Worm (Caenorhabditis elegans) whole organism, early embryonic: ENCODE results near the gene fkh-2.
A peak's percentile ranks its signal among the peaks of the same experiment; 100 is the strongest.

Experiments
- B0310.2 ChIP-seq: sonication (generic microtip); optimal IDR thresholded peaks from 2 replicates; lab custom pipeline; 2016; ENCODE audit warnings: mild to moderate bottlenecking, missing genetic modification characterization, missing compliant biosample characterization
- F13C5.2 ChIP-seq: sonication (generic microtip); optimal IDR thresholded peaks from 2 replicates; lab custom pipeline; 2017; ENCODE audit warnings: mild to moderate bottlenecking, missing genetic modification characterization, inconsistent platforms, missing compliant biosample characterization
- aly-1 ChIP-seq: sonication (generic microtip); optimal IDR thresholded peaks from 2 replicates; lab custom pipeline; 2016; ENCODE audit warnings: missing genetic modification characterization, missing compliant biosample characterization
- ama-1 ChIP-seq: fragments of 150-350 bp; optimal IDR thresholded peaks from 2 replicates; lab custom pipeline; 2014
- ceh-13 ChIP-seq: fragments of 200-800 bp; sonication (Bioruptor generic); optimal IDR thresholded peaks from 2 replicates; lab custom pipeline; 2018; ENCODE audit warnings: mild to moderate bottlenecking, missing genetic modification characterization, missing compliant biosample characterization
- ceh-36 ChIP-seq: sonication (generic microtip); optimal IDR thresholded peaks from 2 replicates; lab custom pipeline; 2016; ENCODE audit warnings: missing genetic modification characterization, inconsistent platforms, missing compliant biosample characterization
- ets-7 ChIP-seq: sonication (generic microtip); optimal IDR thresholded peaks from 2 replicates; lab custom pipeline; 2016; ENCODE audit warnings: missing genotype, missing genetic modification characterization, missing compliant biosample characterization
- flt-1 ChIP-seq: fragments of 200-800 bp; sonication (Bioruptor generic); IDR thresholded peaks from 2 replicates; pipeline ENCODE4 v1.3.6; 2022; ENCODE audit warnings: missing genetic modification characterization, missing compliant biosample characterization
- hmbx-1 ChIP-seq: sonication (generic microtip); optimal IDR thresholded peaks from 2 replicates; lab custom pipeline; 2016; ENCODE audit warnings: mild to moderate bottlenecking, missing genetic modification characterization, missing compliant biosample characterization
- hmg-4 ChIP-seq: fragments of 200-800 bp; sonication (Bioruptor generic); optimal IDR thresholded peaks from 2 replicates; lab custom pipeline; 2018; ENCODE audit warnings: mild to moderate bottlenecking, missing genetic modification characterization, missing compliant biosample characterization
- hnd-1 ChIP-seq: sonication (generic microtip); optimal IDR thresholded peaks from 2 replicates; lab custom pipeline; 2016; ENCODE audit warnings: missing genetic modification characterization, missing compliant biosample characterization
- pes-1 ChIP-seq: fragments of 200-800 bp; sonication (Bioruptor generic); IDR thresholded peaks from 2 replicates; pipeline ENCODE4 v1.3.6; 2022; ENCODE audit warnings: missing genetic modification reagents, missing genetic modification characterization, missing compliant biosample characterization
- scrt-1 ChIP-seq: fragments of 200-800 bp; sonication (Bioruptor generic); IDR thresholded peaks from 2 replicates; pipeline ENCODE4 v1.3.6; 2022; ENCODE audit warnings: missing genetic modification characterization, missing compliant biosample characterization
- sea-1 ChIP-seq: fragments of 200-800 bp; sonication (Bioruptor generic); conservative IDR thresholded peaks from 2 replicates; pipeline ENCODE4 v1.3.6; 2022; ENCODE audit warnings: missing genetic modification characterization, missing compliant biosample characterization
- tbx-11 ChIP-seq: fragments of 200-800 bp; sonication (Bioruptor generic); IDR thresholded peaks from 2 replicates; pipeline ENCODE4 v1.3.6; 2022; ENCODE audit warnings: missing genetic modification characterization, missing compliant biosample characterization
- tbx-37 ChIP-seq: fragments of 200-800 bp; sonication (Bioruptor generic); conservative IDR thresholded peaks from 2 replicates; pipeline ENCODE4 v1.3.6; 2022; ENCODE audit warnings: missing genetic modification reagents, missing genetic modification characterization, missing compliant biosample characterization
- tra-4 ChIP-seq: sonication (generic microtip); optimal IDR thresholded peaks from 2 replicates; lab custom pipeline; 2017; ENCODE audit warnings: missing genetic modification characterization, missing compliant biosample characterization

The fkh-2 gene

ce11 chrX:3742223-3742622, at the start of gene fkh-2:
Gene fkh-2, minus strand, starts transcription at chrX:3742323.
- TF ChIP-seq hnd-1 (tag; lab: Kevin White, UChicago) (no peak), sea-1 (no peak), pes-1 (GFP tag; lab: Robert Waterston, UW) (no peak), scrt-1 (no peak), F13C5.2 (no peak), B0310.2 (tag; lab: Kevin White, UChicago) (no peak), tra-4 (tag; lab: Kevin White, UChicago) (no peak), ceh-36 (no peak), hmbx-1 (tag; lab: Kevin White, UChicago) (no peak), tbx-11 (GFP tag; lab: Robert Waterston, UW) (no peak), ceh-13 (GFP tag; lab: Kevin White, UChicago) (no peak), tbx-37 (GFP tag; lab: Robert Waterston, UW) (no peak), hmg-4 (no peak), flt-1 (GFP tag; lab: Robert Waterston, UW) (no peak), ama-1 (lab: Kevin White, UChicago) (no peak), ets-7 (no peak), aly-1 (no peak)

- TF ChIP-seq sea-1 (no peak), tbx-37 (GFP tag; lab: Robert Waterston, UW) (no peak), B0310.2 (tag; lab: Kevin White, UChicago) (no peak), F13C5.2 (no peak), flt-1 (GFP tag; lab: Robert Waterston, UW) (no peak), ceh-36 (no peak), hmg-4 (no peak), tra-4 (tag; lab: Kevin White, UChicago) (no peak), hmbx-1 (tag; lab: Kevin White, UChicago) (no peak)
These were observed 49.0 kb upstream of the fkh-2 start for ce11 chrX:3791098-3791497.

ce11 chrX:3788483-3788882, 46.4 kb upstream of the fkh-2 start:
- TF ChIP-seq F13C5.2, result no peak
- no peak for TF ChIP-seq hmbx-1 (tag; lab: Kevin White, UChicago)
- no peak for TF ChIP-seq sea-1
- no peak for TF ChIP-seq hmg-4
- no peak for TF ChIP-seq B0310.2 (tag; lab: Kevin White, UChicago)
- TF ChIP-seq ceh-36, result no peak
- TF ChIP-seq tbx-11 (GFP tag; lab: Robert Waterston, UW), result no peak
- no peak for TF ChIP-seq ama-1 (lab: Kevin White, UChicago)
- TF ChIP-seq tra-4 (tag; lab: Kevin White, UChicago), result no peak
- TF ChIP-seq ceh-13 (GFP tag; lab: Kevin White, UChicago), result no peak
- no peak for TF ChIP-seq ets-7
- no peak for TF ChIP-seq tbx-37 (GFP tag; lab: Robert Waterston, UW)

ce11 chrX:3787431-3788076, 45.4 kb upstream of the fkh-2 start, which contains the start of gene pmpl-1:
Gene pmpl-1, plus strand, starts transcription at chrX:3788026.
- TF ChIP-seq ceh-13 (GFP tag; lab: Kevin White, UChicago), result no peak
- no peak for TF ChIP-seq F13C5.2
- TF ChIP-seq B0310.2 (tag; lab: Kevin White, UChicago), result no peak
- TF ChIP-seq ets-7, result no peak
- peak; percentile 55 for TF ChIP-seq hmg-4

- no peak for TF ChIP-seq aly-1
- no peak for TF ChIP-seq B0310.2 (tag; lab: Kevin White, UChicago)
- TF ChIP-seq ets-7, result no peak
- no peak for TF ChIP-seq pes-1 (GFP tag; lab: Robert Waterston, UW)
- no peak for TF ChIP-seq tbx-37 (GFP tag; lab: Robert Waterston, UW)
These were observed 43.1 kb upstream of the fkh-2 start for ce11 chrX:3785111-3785808.

ce11 chrX:3783659-3784058, 41.5 kb upstream of the fkh-2 start:
- TF ChIP-seq aly-1, result no peak
- no peak for TF ChIP-seq F13C5.2
- no peak for TF ChIP-seq ama-1 (lab: Kevin White, UChicago)
- no peak for TF ChIP-seq flt-1 (GFP tag; lab: Robert Waterston, UW)
- no peak for TF ChIP-seq ceh-36
- no peak for TF ChIP-seq scrt-1
- no peak for TF ChIP-seq ets-7
- no peak for TF ChIP-seq tbx-37 (GFP tag; lab: Robert Waterston, UW)
- TF ChIP-seq hmg-4, result no peak
- TF ChIP-seq tbx-11 (GFP tag; lab: Robert Waterston, UW), result no peak
- TF ChIP-seq hnd-1 (tag; lab: Kevin White, UChicago), result no peak

ce11 chrX:3781040-3781439, 38.9 kb upstream of the fkh-2 start, which contains the start of gene marg-1:
Gene marg-1, minus strand, starts transcription at chrX:3781140.
- TF ChIP-seq hmg-4 (no peak), scrt-1 (no peak), pes-1 (GFP tag; lab: Robert Waterston, UW) (no peak), hmbx-1 (tag; lab: Kevin White, UChicago) (no peak), B0310.2 (tag; lab: Kevin White, UChicago) (no peak), ama-1 (lab: Kevin White, UChicago) (no peak), hnd-1 (tag; lab: Kevin White, UChicago) (no peak), ets-7 (no peak), ceh-13 (GFP tag; lab: Kevin White, UChicago) (no peak), F13C5.2 (no peak), aly-1 (no peak), flt-1 (GFP tag; lab: Robert Waterston, UW) (no peak), tbx-11 (GFP tag; lab: Robert Waterston, UW) (no peak), tbx-37 (GFP tag; lab: Robert Waterston, UW) (no peak), sea-1 (no peak), ceh-36 (no peak), tra-4 (tag; lab: Kevin White, UChicago) (no peak)
